Fruit fly (Drosophila melanogaster) whole organism, embryonic: ENCODE measurements around the gene CG31638.

Source experiments
- Adf1 ChIP-seq: fragments of 200-800 bp; sonication (Bioruptor generic); IDR thresholded peaks from 2 replicates; pipeline ENCODE4 v1.3.6; 2022; ENCODE audit warnings: missing biosample characterization, missing genetic modification characterization
- Bteb2 ChIP-seq: fragments of 200-800 bp; sonication (Bioruptor generic); optimal IDR thresholded peaks from 2 replicates; lab custom pipeline; 2016; ENCODE audit warnings: missing biosample characterization, missing genetic modification characterization
- CG11723 ChIP-seq: fragments of 200-800 bp; sonication (Bioruptor generic); optimal IDR thresholded peaks from 2 replicates; lab custom pipeline; 2017; ENCODE audit warnings: missing biosample characterization, mild to moderate bottlenecking, missing genetic modification characterization
- CG1233 ChIP-seq: fragments of 200-800 bp; sonication (Bioruptor generic); optimal IDR thresholded peaks from 4 replicates; lab custom pipeline; 2018; ENCODE audit warnings: missing biosample characterization, mild to moderate bottlenecking, missing genetic modification characterization
- CG13424 ChIP-seq: fragments of 200-800 bp; sonication (Bioruptor generic); optimal IDR thresholded peaks from 2 replicates; lab custom pipeline; 2019; ENCODE audit warnings: missing biosample characterization, mild to moderate bottlenecking, missing genetic modification characterization, moderate library complexity
- CG13775 ChIP-seq: fragments of 200-800 bp; sonication (Bioruptor generic); optimal IDR thresholded peaks from 3 replicates; lab custom pipeline; 2017; ENCODE audit warnings: missing biosample characterization, mild to moderate bottlenecking, missing genetic modification characterization
- CG14441 ChIP-seq: fragments of 200-800 bp; sonication (Bioruptor generic); IDR thresholded peaks from 2 replicates; pipeline ENCODE4 v1.3.6; 2022; ENCODE audit warnings: missing biosample characterization, missing genetic modification characterization
- CG17612 ChIP-seq: fragments of 200-800 bp; sonication (Bioruptor generic); IDR thresholded peaks from 2 replicates; pipeline ENCODE4 v1.3.6; 2022; ENCODE audit warnings: missing biosample characterization, missing genetic modification characterization
- CG3163 ChIP-seq: fragments of 200-800 bp; sonication (Bioruptor generic); optimal IDR thresholded peaks from 3 replicates; lab custom pipeline; 2016; ENCODE audit warnings: missing biosample characterization, missing genetic modification characterization
- CG32532 ChIP-seq: fragments of 200-800 bp; sonication (Bioruptor generic); IDR thresholded peaks from 2 replicates; pipeline ENCODE4 v1.3.6; 2022; ENCODE audit warnings: missing biosample characterization, missing genetic modification characterization
- CG6854 ChIP-seq: fragments of 200-800 bp; sonication (Bioruptor generic); optimal IDR thresholded peaks from 3 replicates; lab custom pipeline; 2017; ENCODE audit warnings: missing biosample characterization, mild to moderate bottlenecking, missing genetic modification characterization
- CG7271 ChIP-seq: fragments of 200-800 bp; sonication (Bioruptor generic); optimal IDR thresholded peaks from 2 replicates; lab custom pipeline; 2018; ENCODE audit warnings: missing biosample characterization, mild to moderate bottlenecking, missing genetic modification characterization, moderate library complexity
- CG7372 ChIP-seq: fragments of 200-800 bp; sonication (Bioruptor generic); IDR thresholded peaks from 2 replicates; pipeline ENCODE4 v1.3.6; 2022; ENCODE audit warnings: missing biosample characterization, missing genetic modification characterization
- CG7786 ChIP-seq: fragments of 200-800 bp; sonication (Bioruptor generic); optimal IDR thresholded peaks from 2 replicates; lab custom pipeline; 2016; ENCODE audit warnings: missing biosample characterization, missing genetic modification characterization
- CG7987 ChIP-seq: fragments of 200-800 bp; sonication (Bioruptor generic); optimal IDR thresholded peaks from 2 replicates; lab custom pipeline; 2018; ENCODE audit warnings: missing biosample characterization, mild to moderate bottlenecking, missing genetic modification characterization, moderate library complexity
- CG8359 ChIP-seq: fragments of 200-800 bp; sonication (Bioruptor generic); optimal IDR thresholded peaks from 2 replicates; lab custom pipeline; 2017; ENCODE audit warnings: missing biosample characterization, mild to moderate bottlenecking, missing genetic modification characterization, borderline replicate concordance
- CG8388 ChIP-seq: fragments of 200-800 bp; sonication (Bioruptor generic); optimal IDR thresholded peaks from 2 replicates; lab custom pipeline; 2019; ENCODE audit warnings: missing biosample characterization, mild to moderate bottlenecking, missing genetic modification characterization, moderate library complexity
- CG8924 ChIP-seq: fragments of 200-800 bp; optimal IDR thresholded peaks from 3 replicates; lab custom pipeline; 2019; ENCODE audit warnings: missing biosample characterization, mild to moderate bottlenecking, missing genetic modification characterization, moderate library complexity
- CG8944 ChIP-seq: fragments of 200-800 bp; sonication (Bioruptor generic); optimal IDR thresholded peaks from 3 replicates; lab custom pipeline; 2016; ENCODE audit warnings: missing biosample characterization, missing genetic modification characterization
- CG9609 ChIP-seq: fragments of 200-800 bp; sonication (Bioruptor generic); optimal IDR thresholded peaks from 3 replicates; lab custom pipeline; 2016; ENCODE audit warnings: missing biosample characterization, missing genetic modification characterization
- CG9817 ChIP-seq: fragments of 200-800 bp; sonication (Bioruptor generic); optimal IDR thresholded peaks from 2 replicates; lab custom pipeline; 2018; ENCODE audit warnings: missing biosample characterization, mild to moderate bottlenecking, missing genetic modification characterization, moderate library complexity
- Chrac-16 ChIP-seq: fragments of 200-800 bp; sonication (Bioruptor generic); optimal IDR thresholded peaks from 3 replicates; lab custom pipeline; 2016; ENCODE audit warnings: missing biosample characterization, missing genetic modification characterization
- D19B ChIP-seq: fragments of 200-800 bp; sonication (Bioruptor generic); optimal IDR thresholded peaks from 2 replicates; lab custom pipeline; 2017; ENCODE audit warnings: missing biosample characterization, mild to moderate bottlenecking, missing genetic modification characterization
- Gug ChIP-seq: fragments of 200-800 bp; sonication (Bioruptor generic); IDR thresholded peaks from 4 replicates; pipeline ENCODE4 v1.3.6; 2022; ENCODE audit warnings: missing biosample characterization, missing genetic modification characterization
- Hsf ChIP-seq: fragments of 200-800 bp; sonication (Bioruptor generic); optimal IDR thresholded peaks from 3 replicates; lab custom pipeline; 2016; ENCODE audit warnings: missing biosample characterization, missing genetic modification characterization
- MBD-R2 ChIP-seq: fragments of 200-800 bp; sonication (Bioruptor generic); IDR thresholded peaks from 2 replicates; pipeline ENCODE4 v1.3.6; 2022; ENCODE audit warnings: missing biosample characterization, missing genetic modification characterization
- NK7.1 ChIP-seq: fragments of 200-800 bp; sonication (Bioruptor generic); optimal IDR thresholded peaks from 3 replicates; lab custom pipeline; 2016; ENCODE audit warnings: missing biosample characterization, missing genetic modification characterization
- Nf-YA ChIP-seq: fragments of 200-800 bp; sonication (Bioruptor generic); IDR thresholded peaks from 2 replicates; pipeline ENCODE4 v1.3.6; 2022; ENCODE audit warnings: missing biosample characterization, missing genetic modification characterization
- Oaz ChIP-seq: fragments of 200-800 bp; sonication (Bioruptor generic); IDR thresholded peaks from 2 replicates; pipeline ENCODE4 v1.3.6; 2022; ENCODE audit warnings: missing biosample characterization, missing genetic modification characterization
- Opbp ChIP-seq: fragments of 200-800 bp; sonication (Bioruptor generic); IDR thresholded peaks from 3 replicates; pipeline ENCODE4 v1.3.6; 2022; ENCODE audit warnings: missing biosample characterization, missing genetic modification characterization; ENCODE audit not compliant: partially characterized antibody
- Pdp1 ChIP-seq, 2 experiments: fragments of 200-800 bp; sonication (Bioruptor generic); optimal IDR thresholded peaks; 3 replicates each; lab custom pipeline; 2016; ENCODE audit warnings: missing biosample characterization in 2 of 2, missing genetic modification characterization in 2 of 2, mild to moderate bottlenecking in 1 of 2, moderate library complexity in 1 of 2
- Sox102F ChIP-seq: fragments of 200-800 bp; sonication (Bioruptor generic); optimal IDR thresholded peaks from 2 replicates; lab custom pipeline; 2018; ENCODE audit warnings: missing biosample characterization, mild to moderate bottlenecking, missing genetic modification characterization, moderate library complexity
- TFAM ChIP-seq: fragments of 200-800 bp; sonication (Bioruptor generic); optimal IDR thresholded peaks from 2 replicates; lab custom pipeline; 2017; ENCODE audit warnings: missing biosample characterization, missing genetic modification characterization, inconsistent platforms
- Trl ChIP-seq, 3 experiments: fragments of >200 bp in 2 of 3; fragments of 200-800 bp in 1 of 3; sonication (Bioruptor generic) in 1 of 3; optimal IDR thresholded peaks; 2 replicates in 1 of 3; 3 replicates in 2 of 3; lab custom pipeline; 2016 to 2017; ENCODE audit warnings: missing biosample characterization in 1 of 3, missing genetic modification characterization in 1 of 3
- Usf ChIP-seq: fragments of 200-800 bp; sonication (Bioruptor generic); optimal IDR thresholded peaks from 2 replicates; lab custom pipeline; 2017; ENCODE audit warnings: missing genotype, missing biosample characterization, missing genetic modification characterization
- abd-A ChIP-seq: fragments of 200-800 bp; sonication (Bioruptor generic); optimal IDR thresholded peaks from 3 replicates; lab custom pipeline; 2019; ENCODE audit warnings: missing biosample characterization, mild to moderate bottlenecking, missing genetic modification characterization, moderate library complexity
- bsh ChIP-seq, 2 experiments: fragments of 200-800 bp; sonication (Bioruptor generic); optimal IDR thresholded peaks; 2 replicates each; lab custom pipeline; 2017 to 2018; ENCODE audit warnings: mild to moderate bottlenecking in 2 of 2, missing biosample characterization in 2 of 2, missing genetic modification characterization in 2 of 2, moderate library complexity in 1 of 2
- cato ChIP-seq: fragments of 200-800 bp; sonication (Bioruptor generic); optimal IDR thresholded peaks from 2 replicates; lab custom pipeline; 2016; ENCODE audit warnings: missing biosample characterization, missing genetic modification characterization, borderline replicate concordance
- caup ChIP-seq: fragments of 200-800 bp; sonication (Bioruptor generic); optimal IDR thresholded peaks from 3 replicates; lab custom pipeline; 2017; ENCODE audit warnings: missing biosample characterization, mild to moderate bottlenecking, missing genetic modification characterization, moderate library complexity; ENCODE audit not compliant: severe bottlenecking
- dati ChIP-seq: fragments of 200-800 bp; sonication (Bioruptor generic); IDR thresholded peaks from 2 replicates; pipeline ENCODE4 v1.3.6; 2022; ENCODE audit warnings: missing biosample characterization, missing genetic modification characterization
- fd64A ChIP-seq: fragments of 200-800 bp; sonication (Bioruptor generic); optimal IDR thresholded peaks from 3 replicates; lab custom pipeline; 2018; ENCODE audit warnings: missing biosample characterization, mild to moderate bottlenecking, missing genetic modification characterization
- gem ChIP-seq: fragments of 200-800 bp; sonication (Bioruptor generic); optimal IDR thresholded peaks from 2 replicates; lab custom pipeline; 2019; ENCODE audit warnings: missing biosample characterization, mild to moderate bottlenecking, missing genetic modification characterization, moderate library complexity
- insv ChIP-seq, 2 experiments: fragments of 200-800 bp; sonication (Bioruptor generic); optimal IDR thresholded peaks; 3 replicates each; lab custom pipeline; 2016 to 2018; ENCODE audit warnings: missing biosample characterization in 2 of 2, missing genetic modification characterization in 2 of 2
- lbe ChIP-seq: fragments of 200-800 bp; sonication (Bioruptor generic); optimal IDR thresholded peaks from 2 replicates; lab custom pipeline; 2016; ENCODE audit warnings: missing biosample characterization, mild to moderate bottlenecking, missing genetic modification characterization
- nmo ChIP-seq: fragments of 200-800 bp; sonication (Bioruptor generic); optimal IDR thresholded peaks from 2 replicates; lab custom pipeline; 2018; ENCODE audit warnings: missing biosample characterization, mild to moderate bottlenecking, missing genetic modification characterization, moderate library complexity
- peb ChIP-seq: fragments of 200-800 bp; sonication (Bioruptor generic); IDR thresholded peaks from 2 replicates; pipeline ENCODE4 v1.3.6; 2022; ENCODE audit warnings: missing biosample characterization, missing genetic modification characterization
- psq ChIP-seq: fragments of 200-800 bp; sonication (Bioruptor generic); optimal IDR thresholded peaks from 2 replicates; lab custom pipeline; 2017; ENCODE audit warnings: missing biosample characterization, missing genetic modification characterization
- slbo ChIP-seq: fragments of 200-800 bp; sonication (Bioruptor generic); IDR thresholded peaks from 2 replicates; pipeline ENCODE4 v1.3.6; 2022; ENCODE audit warnings: missing biosample characterization, missing genetic modification characterization
- vvl ChIP-seq: fragments of 200-800 bp; sonication (Bioruptor generic); IDR thresholded peaks from 2 replicates; pipeline ENCODE4 v1.3.6; 2022; ENCODE audit warnings: missing biosample characterization, missing genetic modification characterization

Gene CG31638

dm6 chr2L:6488676-6489140 lies 2.2 kb upstream of the CG31638 start, which contains the start of the genes KFase and epsilonCOP (continued):
- TF ChIP-seq cato (GFP tag; lab: Kevin White, UChicago) (no peak), CG6854 (GFP tag; lab: Kevin White, UChicago) (no peak), fd64A (GFP tag; lab: Kevin White, UChicago) (no peak), CG7271 (peak; percentile 17), Pdp1 (GFP tag; optimal IDR thresholded peaks at IDR 0.05; lab: Kevin White, UChicago) (peak in 1 of 2 experiments; percentile 61), slbo (GFP tag; lab: Robert Waterston, UW) (peak; percentile 65), MBD-R2 (GFP tag; lab: Robert Waterston, UW) (peak; percentile 44; the same call in 1 of the 2 replicates), CG8388 (GFP tag; lab: Kevin White, UChicago) (peak; percentile 53), CG9817 (tag; lab: Kevin White, UChicago) (peak; percentile 46), Nf-YA (no peak), D19B (GFP tag; lab: Kevin White, UChicago) (peak; percentile 5), vvl (GFP tag; lab: Robert Waterston, UW) (peak; percentile 67), abd-A (no peak), CG13775 (peak; percentile 69), CG7372 (no peak), CG8924 (peak; percentile 48), nmo (GFP tag; lab: Kevin White, UChicago) (peak; percentile 66), Gug (no peak; the same call in 3 of the 4 replicates), Bteb2 (GFP tag; lab: Kevin White, UChicago) (peak; percentile 76), CG3163 (GFP tag; lab: Kevin White, UChicago) (peak; percentile 5), TFAM (GFP tag; lab: Kevin White, UChicago) (no peak), Hsf (GFP tag; lab: Kevin White, UChicago) (peak; percentile 71), insv (GFP tag; optimal IDR thresholded peaks at IDR 0.05; lab: Kevin White, UChicago) (peak in 1 of 2 experiments; percentile 19), bsh (GFP tag; optimal IDR thresholded peaks at IDR 0.05; lab: Kevin White, UChicago) (peak in 1 of 2 experiments; percentile 36), psq (GFP tag; lab: Kevin White, UChicago) (no peak), Opbp (GFP tag; lab: Robert Waterston, UW) (peak; percentile 75; the same call in 2 of the 3 replicates), Adf1 (GFP tag; lab: Robert Waterston, UW) (peak; percentile 14; the same call in 1 of the 2 replicates), CG7987 (GFP tag; lab: Kevin White, UChicago) (peak; percentile 43), Trl (optimal IDR thresholded peaks at IDR 0.05; lab: Kevin White, UChicago) (no peak), Trl (GFP tag; optimal IDR thresholded peaks at IDR 0.05; lab: Kevin White, UChicago) (peak; percentile 79), Usf (GFP tag; lab: Kevin White, UChicago) (no peak), NK7.1 (GFP tag; lab: Kevin White, UChicago) (no peak), CG32532 (GFP tag; lab: Robert Waterston, UW) (peak; percentile 56; the same call in 1 of the 2 replicates), CG17612 (no peak), dati (GFP tag; lab: Robert Waterston, UW) (no peak), Sox102F (GFP tag; lab: Kevin White, UChicago) (peak; percentile 43), caup (GFP tag; lab: Kevin White, UChicago) (peak; percentile 60), CG11723 (GFP tag; lab: Kevin White, UChicago) (no peak), CG14441 (GFP tag; lab: Robert Waterston, UW) (no peak), Oaz (GFP tag; lab: Robert Waterston, UW) (no peak), lbe (GFP tag; lab: Kevin White, UChicago) (peak; percentile 62), gem (peak; percentile 66), CG1233 (peak; percentile 33), CG8944 (GFP tag; lab: Kevin White, UChicago) (peak; percentile 38), Chrac-16 (GFP tag; lab: Kevin White, UChicago) (peak; percentile 35), CG8359 (no peak), CG7786 (peak; percentile 47), CG9609 (GFP tag; lab: Kevin White, UChicago) (no peak), peb (no peak), CG13424 (tag; lab: Kevin White, UChicago) (peak; percentile 59)
